Worm (Caenorhabditis elegans): Measurements from ENCODE around the gene F42E8.1.

Gene F42E8.1

DNA sequence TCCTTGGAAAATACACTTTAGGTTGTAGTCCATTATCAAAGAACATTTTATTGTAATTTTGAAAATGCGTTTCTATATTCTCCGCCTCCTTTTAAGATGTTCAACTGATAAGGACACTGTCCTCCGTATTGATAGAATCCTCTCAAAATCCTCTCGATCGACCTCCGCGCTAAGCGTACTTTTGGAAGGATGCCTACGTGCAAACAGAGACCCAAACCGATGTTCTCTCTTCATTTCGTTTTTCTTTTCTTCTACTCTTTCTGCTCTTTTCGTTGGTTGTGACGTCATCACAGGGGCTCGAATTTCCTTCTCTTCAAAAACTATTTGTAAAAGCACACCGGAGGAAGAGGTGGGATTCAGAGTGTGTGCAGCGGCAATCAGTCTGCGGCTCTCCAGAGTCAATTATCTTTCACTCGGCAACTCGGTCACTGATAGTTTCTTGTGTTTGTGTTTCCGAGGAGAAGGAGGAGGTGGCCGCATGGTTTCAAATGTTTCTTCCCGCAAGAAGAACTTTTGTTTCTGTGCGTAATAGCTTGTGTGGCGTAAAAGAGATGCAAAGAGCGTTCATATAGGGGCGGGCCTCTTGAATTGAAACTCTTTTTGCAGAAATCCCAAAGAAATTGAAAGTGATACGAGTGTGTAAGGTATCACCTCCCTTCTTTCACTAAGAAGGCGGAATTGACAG is 20.6 kb downstream of the F42E8.1 start, which contains the start of gene C34B4.2:
TSS of gene C34B4.2 (plus strand) at position 614 of the 685 bp plus-strand sequence.
- no peak for TF ChIP-seq unc-62 (GFP tag; optimal IDR thresholded peaks at IDR 0.05)

DNA sequence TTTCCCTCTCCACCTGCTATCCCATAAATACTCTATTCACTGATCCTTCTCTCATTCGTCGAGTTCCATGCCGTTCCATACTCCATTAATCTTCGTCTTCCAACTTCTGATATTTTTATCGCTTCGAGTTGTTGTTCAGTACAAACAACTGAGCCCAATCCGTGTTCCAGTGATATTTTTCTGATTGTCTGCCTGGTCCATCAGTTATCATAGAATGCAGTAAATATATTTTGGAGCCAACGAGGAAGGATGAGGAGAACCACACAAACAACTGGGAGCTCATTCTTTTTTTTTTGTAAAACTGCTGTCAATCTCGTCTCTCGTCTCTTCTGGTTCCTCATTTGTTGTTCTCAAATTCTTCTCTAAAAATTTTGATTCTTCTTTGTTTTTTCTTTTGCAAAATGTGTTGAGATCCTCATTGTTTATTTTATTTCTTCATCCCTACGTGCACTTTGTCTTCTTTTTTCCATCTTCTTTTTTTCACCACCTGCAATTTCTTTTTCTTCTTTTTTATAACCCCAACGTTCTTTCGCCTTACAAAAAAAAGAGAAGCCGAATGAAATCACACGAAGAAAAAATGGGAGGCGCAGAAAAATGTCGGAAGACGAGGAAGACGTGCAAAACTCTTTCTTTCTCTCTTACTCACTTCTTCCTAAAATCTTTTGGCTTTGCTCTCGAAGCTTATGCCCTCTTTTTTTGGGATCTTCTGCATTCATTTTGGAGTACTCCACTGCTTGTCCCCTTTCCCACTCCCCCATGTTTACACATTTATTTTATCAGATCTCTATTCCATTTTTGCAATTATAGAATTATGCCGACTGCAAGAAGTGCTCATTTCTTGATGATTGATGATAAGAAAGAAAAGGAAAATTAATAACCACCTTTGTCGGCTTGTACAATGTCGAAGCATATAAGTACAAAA is 22.1 kb downstream of the F42E8.1 start:
- no peak for TF ChIP-seq unc-62 (GFP tag; optimal IDR thresholded peaks at IDR 0.05)

- TF ChIP-seq unc-62 (GFP tag; optimal IDR thresholded peaks at IDR 0.05), result no peak
Observed at ce11 chrV:13085227-13085640, 23.3 kb downstream of the F42E8.1 start.

DNA sequence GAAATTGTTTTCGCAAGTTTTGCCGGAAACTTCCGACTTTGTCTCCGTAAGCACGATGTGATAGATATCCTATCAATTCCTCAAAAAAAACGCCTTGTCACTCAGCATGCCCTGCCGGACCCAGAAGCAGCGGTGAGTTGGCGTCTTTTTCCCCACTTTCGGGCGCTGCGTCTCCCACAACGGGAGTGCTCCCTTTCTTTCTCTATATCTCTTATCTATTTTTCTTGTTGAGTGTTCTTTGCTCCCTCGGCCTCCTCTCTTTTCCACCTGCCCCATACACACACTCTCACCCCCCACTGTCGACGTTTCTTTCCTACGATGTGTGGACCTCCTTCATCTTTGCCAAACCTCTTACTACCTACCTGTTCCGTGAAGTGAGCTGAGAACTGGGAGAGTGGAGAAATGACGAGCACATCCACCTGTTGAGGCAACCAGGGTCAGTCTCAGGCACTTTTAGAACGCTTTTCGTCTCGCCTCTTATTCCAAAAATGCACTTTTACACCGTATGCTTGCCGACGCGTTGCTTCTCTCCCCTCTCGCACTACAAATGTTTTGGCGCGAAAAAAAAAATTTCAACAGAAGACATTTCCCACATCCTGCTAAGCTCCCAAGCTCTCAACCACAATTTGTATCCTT is 24.1 kb downstream of the F42E8.1 start:
- TF ChIP-seq unc-62 (GFP tag; optimal IDR thresholded peaks at IDR 0.05), result no peak

DNA sequence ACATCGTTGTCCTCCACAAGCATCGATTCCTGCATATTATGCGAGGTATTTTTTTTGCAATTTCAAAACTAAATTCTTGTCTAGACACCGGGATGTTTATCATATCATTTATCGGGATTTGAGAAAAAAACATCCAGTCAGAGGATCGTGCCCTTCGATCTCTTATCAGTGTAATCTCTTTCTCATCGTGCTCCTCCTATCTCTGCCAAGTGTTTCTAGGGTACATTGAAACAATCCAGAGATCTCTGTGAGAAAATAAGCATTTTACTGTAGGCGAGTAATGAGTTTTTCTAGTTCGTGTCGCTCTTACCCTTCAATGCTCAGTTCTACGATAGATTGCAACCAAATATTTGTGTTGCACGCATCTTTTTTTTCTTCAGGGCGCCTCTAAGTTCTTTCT is 26.5 kb downstream of the F42E8.1 start:
- no peak for TF ChIP-seq unc-62 (GFP tag; optimal IDR thresholded peaks at IDR 0.05)

- no peak for TF ChIP-seq unc-62 (GFP tag; optimal IDR thresholded peaks at IDR 0.05)
Observed at ce11 chrV:13090130-13090770, 28.3 kb downstream of the F42E8.1 start, which contains the start of gene C34B4.4. Gene C34B4.4 (plus strand): TSS chrV:13090405.

ce11 chrV:13092349-13092748 is 30.4 kb downstream of the F42E8.1 start, which contains the start of gene lurp-4:
Gene lurp-4 (plus strand): TSS chrV:13092649.
- no peak for TF ChIP-seq unc-62 (GFP tag; optimal IDR thresholded peaks at IDR 0.05)

- no peak for TF ChIP-seq unc-62 (GFP tag; optimal IDR thresholded peaks at IDR 0.05)
Observed at ce11 chrV:13095654-13096053, 33.7 kb downstream of the F42E8.1 start, which contains the start of gene C34B4.5. Gene C34B4.5 (plus strand): TSS chrV:13095954.

- no peak for TF ChIP-seq unc-62 (GFP tag; optimal IDR thresholded peaks at IDR 0.05)
Observed at ce11 chrV:13105840-13106429, 44.0 kb downstream of the F42E8.1 start.

- TF ChIP-seq unc-62 (GFP tag; optimal IDR thresholded peaks at IDR 0.05), result no peak
Observed at ce11 chrV:13111599-13112191, 49.8 kb downstream of the F42E8.1 start.

- TF ChIP-seq unc-62 (GFP tag; optimal IDR thresholded peaks at IDR 0.05), result no peak
Observed at ce11 chrV:13112937-13113497, 51.1 kb downstream of the F42E8.1 start.
